Worm (Caenorhabditis elegans): ENCODE data around the gene fpn-1.2.

The fpn-1.2 gene

DNA sequence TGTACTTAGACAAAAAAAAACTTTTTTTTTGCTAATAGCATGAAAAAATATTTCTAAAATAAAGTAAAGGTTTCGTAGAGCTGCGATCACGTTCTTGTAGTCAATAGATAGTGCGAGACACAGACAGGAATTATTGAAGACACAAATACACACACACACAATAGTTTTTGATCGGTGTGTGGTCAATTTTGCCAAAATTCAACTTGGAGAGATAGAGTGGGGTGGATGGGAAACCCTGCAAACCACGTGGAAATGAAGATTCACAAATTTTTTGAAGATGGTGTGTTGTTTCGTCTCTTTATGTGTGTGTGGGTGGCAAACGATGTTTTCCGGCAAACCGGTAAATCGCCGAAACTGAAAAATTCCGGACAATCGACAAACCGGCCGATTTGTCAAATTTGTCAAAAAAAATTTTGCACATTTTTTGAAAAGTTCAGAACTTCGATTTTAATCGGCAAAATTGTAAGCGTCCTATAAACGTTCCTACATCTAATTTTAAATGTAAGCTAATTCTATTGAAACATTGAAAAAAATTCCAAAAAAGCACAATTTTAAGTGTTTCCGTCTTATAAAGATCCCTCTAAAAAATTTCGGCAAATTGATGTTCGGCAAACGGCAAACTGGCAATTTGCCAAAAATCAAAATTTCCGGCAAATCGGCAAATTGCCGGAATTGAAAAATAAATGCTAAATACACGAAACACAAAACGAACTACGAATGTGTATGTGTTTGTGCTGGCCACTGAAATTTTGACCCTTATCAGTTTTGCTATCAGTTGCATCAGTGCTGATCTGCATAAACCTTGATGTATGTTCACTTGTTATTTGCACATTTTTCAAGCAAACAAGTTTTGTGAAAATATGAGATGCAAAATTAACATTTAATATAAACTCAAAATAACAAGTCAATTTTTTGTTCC lies 31.7 kb downstream of the fpn-1.2 start:
- TF ChIP-seq sma-3 (GFP tag; optimal IDR thresholded peaks at IDR 0.05) (no peak), ztf-1 (GFP tag; conservative IDR thresholded peaks at IDR 0.05) (no peak), crh-2 (tag; optimal IDR thresholded peaks at IDR 0.05) (no peak), nhr-77 (tag; optimal IDR thresholded peaks at IDR 0.05) (no peak), lin-39 (tag; optimal IDR thresholded peaks at IDR 0.05) (no peak), skn-1 (tag; optimal IDR thresholded peaks at IDR 0.05) (no peak), fos-1 (tag; optimal IDR thresholded peaks at IDR 0.05) (peak; percentile 18), nhr-21 (tag; optimal IDR thresholded peaks at IDR 0.05) (no peak), aly-2 (tag; optimal IDR thresholded peaks at IDR 0.05) (no peak), gmeb-1 (tag; optimal IDR thresholded peaks at IDR 0.05) (peak; percentile 98)

ce11 chrV:1431702-1432187 lies 32.8 kb downstream of the fpn-1.2 start, which contains the start of gene ges-1:
Gene ges-1 (minus strand): TSS chrV:1432137.
- no peak for TF ChIP-seq lsy-2 (tag; optimal IDR thresholded peaks at IDR 0.05)
- TF ChIP-seq ceh-82 (tag; optimal IDR thresholded peaks at IDR 0.05) = no peak
- TF ChIP-seq lin-13 (GFP tag; optimal IDR thresholded peaks at IDR 0.05) = no peak
- TF ChIP-seq nhr-21 (tag; optimal IDR thresholded peaks at IDR 0.05) = no peak
- TF ChIP-seq blmp-1 (tag; optimal IDR thresholded peaks at IDR 0.05; ENCODE audit: insufficient read depth) = no peak
- no peak for TF ChIP-seq skn-1 (tag; optimal IDR thresholded peaks at IDR 0.05)
- TF ChIP-seq lin-11 (tag; optimal IDR thresholded peaks at IDR 0.05) = no peak
- no peak for TF ChIP-seq sem-4 (tag; optimal IDR thresholded peaks at IDR 0.05)
- no peak for TF ChIP-seq nhr-237 (tag; optimal IDR thresholded peaks at IDR 0.05)
- no peak for TF ChIP-seq nhr-77 (tag; optimal IDR thresholded peaks at IDR 0.05)
- no peak for TF ChIP-seq elt-1 (tag; optimal IDR thresholded peaks at IDR 0.05)
- no peak for TF ChIP-seq F13H6.1 (tag; optimal IDR thresholded peaks at IDR 0.05)

- TF ChIP-seq mdl-1 (tag; optimal IDR thresholded peaks at IDR 0.05) = no peak
- TF ChIP-seq nhr-129 (tag; optimal IDR thresholded peaks at IDR 0.05) = no peak
- TF ChIP-seq aly-2 (tag; optimal IDR thresholded peaks at IDR 0.05) = no peak
- TF ChIP-seq nhr-11 (tag; optimal IDR thresholded peaks at IDR 0.05) = no peak
- TF ChIP-seq unc-55 (GFP tag; optimal IDR thresholded peaks at IDR 0.05) = no peak
- no peak for TF ChIP-seq mbf-1 (tag; optimal IDR thresholded peaks at IDR 0.05)
- TF ChIP-seq nhr-12 (tag; optimal IDR thresholded peaks at IDR 0.05) = no peak
- TF ChIP-seq sma-3 (GFP tag; optimal IDR thresholded peaks at IDR 0.05) = no peak
- TF ChIP-seq elt-3 (tag; optimal IDR thresholded peaks at IDR 0.05) = no peak
- no peak for TF ChIP-seq sma-9 (GFP tag; optimal IDR thresholded peaks at IDR 0.05)
- TF ChIP-seq sma-9 (tag; optimal IDR thresholded peaks at IDR 0.05) = no peak
- TF ChIP-seq alr-1 (tag; optimal IDR thresholded peaks at IDR 0.05) = no peak
These were observed 38.9 kb downstream of the fpn-1.2 start, which contains the start of gene R12A1.3 for ce11 chrV:1425595-1425994. Gene R12A1.3 (minus strand): TSS chrV:1425794.

DNA sequence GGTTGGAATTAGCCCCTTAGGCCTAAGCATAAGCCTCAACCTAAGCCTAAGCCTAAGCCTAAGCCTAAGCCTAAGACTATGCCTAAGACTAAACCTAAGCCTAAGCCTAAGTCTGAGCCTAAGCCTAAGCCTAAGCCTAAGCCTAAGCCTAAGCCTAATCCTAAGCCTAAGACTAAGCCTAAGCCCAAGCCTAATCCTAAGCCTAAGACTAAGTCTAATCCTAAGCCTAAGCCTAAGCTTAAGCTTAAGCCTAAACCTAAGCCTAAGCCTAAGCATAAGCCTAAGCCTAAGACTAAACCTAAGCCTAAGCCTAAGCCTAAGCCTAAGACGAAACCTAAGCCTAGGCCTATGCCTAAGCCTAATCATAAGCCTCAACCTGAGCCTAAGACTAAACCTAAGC lies 41.2 kb downstream of the fpn-1.2 start:
- TF ChIP-seq dmd-4 (tag; optimal IDR thresholded peaks at IDR 0.05) (no peak), nhr-10 (tag; optimal IDR thresholded peaks at IDR 0.05) (no peak)

- TF ChIP-seq unc-55 (GFP tag; optimal IDR thresholded peaks at IDR 0.05) (no peak), nhr-6 (tag; optimal IDR thresholded peaks at IDR 0.05) (no peak), dmd-4 (tag; optimal IDR thresholded peaks at IDR 0.05) (no peak), mbf-1 (tag; optimal IDR thresholded peaks at IDR 0.05) (no peak), ama-1 (optimal IDR thresholded peaks at IDR 0.05) (no peak), elt-3 (tag; optimal IDR thresholded peaks at IDR 0.05) (no peak), alr-1 (tag; optimal IDR thresholded peaks at IDR 0.05) (no peak), F13H6.1 (tag; optimal IDR thresholded peaks at IDR 0.05) (no peak), snpc-4 (tag; optimal IDR thresholded peaks at IDR 0.05) (no peak), nhr-23 (tag; optimal IDR thresholded peaks at IDR 0.05) (no peak), mdl-1 (tag; optimal IDR thresholded peaks at IDR 0.05) (no peak), elt-1 (tag; optimal IDR thresholded peaks at IDR 0.05) (no peak)
These were observed 42.2 kb downstream of the fpn-1.2 start for ce11 chrV:1422269-1422668.
